Worm (Caenorhabditis elegans) whole organism, midembryonic: Measurements from ENCODE around the gene srh-145.

Source experiments
- klf-2 ChIP-seq: fragments of 200-800 bp; sonication (Bioruptor generic); conservative IDR thresholded peaks from 2 replicates; pipeline ENCODE4 v1.3.6; 2022; ENCODE audit warnings: missing genetic modification reagents, missing genetic modification characterization, missing compliant biosample characterization
- med-1 ChIP-seq: sonication (generic microtip); optimal IDR thresholded peaks from 2 replicates; lab custom pipeline; 2017; ENCODE audit warnings: missing genetic modification characterization, mild to moderate bottlenecking, missing compliant biosample characterization, antibody characterized with exemption, missing genetic modification reagents; ENCODE audit not compliant: insufficient read depth
- tab-1 ChIP-seq: fragments of 200-800 bp; sonication (Bioruptor generic); IDR thresholded peaks from 2 replicates; pipeline ENCODE4 v1.3.6; 2022; ENCODE audit warnings: missing genetic modification characterization, missing compliant biosample characterization
- ztf-23 ChIP-seq: fragments of 200-800 bp; sonication (Bioruptor generic); IDR thresholded peaks from 2 replicates; pipeline ENCODE4 v1.3.6; 2022; ENCODE audit warnings: missing genetic modification reagents, missing genetic modification characterization, missing compliant biosample characterization

ce11 chrV:16368143-16368542 lies 42.4 kb upstream of the srh-145 start:
- TF ChIP-seq ztf-23 (GFP tag; lab: Robert Waterston, UW) (no peak), med-1 (no peak), tab-1 (GFP tag; lab: Robert Waterston, UW) (no peak), klf-2 (GFP tag; lab: Robert Waterston, UW) (no peak)
